Fruit fly (Drosophila melanogaster): Measurements from ENCODE around the gene CG5498.

The CG5498 gene

DNA sequence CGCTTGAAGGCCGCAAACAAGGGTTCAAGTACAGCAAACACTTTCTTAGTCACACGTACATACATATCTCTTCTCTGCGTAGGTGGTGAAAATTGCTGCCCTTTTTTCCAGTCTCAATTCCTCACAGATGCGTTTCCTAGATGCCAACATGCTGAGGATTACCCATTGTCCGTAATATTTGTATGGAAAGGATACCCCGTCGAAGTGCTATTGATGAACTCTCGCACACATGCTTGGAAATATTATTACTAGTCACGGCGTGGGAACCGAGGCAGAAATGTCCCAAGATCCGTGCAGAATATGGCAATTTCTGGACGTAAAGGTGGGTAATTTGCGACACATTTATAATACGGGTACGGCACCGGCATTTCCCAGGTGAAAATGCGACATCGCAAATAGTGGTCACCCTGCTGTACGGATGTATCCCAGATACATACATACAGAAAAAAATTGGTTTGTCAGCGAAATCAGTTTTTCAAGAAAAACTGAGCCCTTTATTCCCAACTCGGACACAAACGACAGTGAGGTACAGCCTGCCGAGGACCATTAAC, 21.5 kb upstream of the CG5498 start:
- TF ChIP-seq fkh (GFP tag; optimal IDR thresholded peaks at IDR 0.05) (no peak), CG9139 (GFP tag; optimal IDR thresholded peaks at IDR 0.05) (no peak), Eip75B (GFP tag; optimal IDR thresholded peaks at IDR 0.05) (no peak), CG11762 (GFP tag; optimal IDR thresholded peaks at IDR 0.05; ENCODE audit: insufficient read depth) (no peak), salr (GFP tag; optimal IDR thresholded peaks at IDR 0.05) (no peak)

DNA sequence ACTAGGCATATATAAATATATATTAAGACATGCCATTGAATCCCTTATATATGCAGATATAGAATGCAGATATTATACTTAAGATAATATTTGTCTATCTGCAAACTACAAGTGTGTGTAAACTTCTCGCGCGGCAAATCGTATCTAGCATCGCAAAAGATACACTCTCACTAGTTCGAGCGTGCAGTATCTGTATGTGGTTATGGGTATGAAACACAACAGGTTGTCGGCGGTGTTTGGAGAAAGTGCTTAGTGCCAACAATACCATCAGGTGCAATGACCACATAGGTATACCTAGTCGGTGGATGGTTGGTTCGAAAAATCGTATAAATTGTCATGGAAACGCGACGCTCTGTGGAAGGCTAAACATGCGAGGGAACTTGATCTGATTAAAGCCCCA, 20.6 kb upstream of the CG5498 start:
- TF ChIP-seq vri (GFP tag; optimal IDR thresholded peaks at IDR 0.05) = no peak
- TF ChIP-seq svp (GFP tag) = peak; percentile 4
- peak; percentile 5 for TF ChIP-seq Eip78C (GFP tag)

DNA sequence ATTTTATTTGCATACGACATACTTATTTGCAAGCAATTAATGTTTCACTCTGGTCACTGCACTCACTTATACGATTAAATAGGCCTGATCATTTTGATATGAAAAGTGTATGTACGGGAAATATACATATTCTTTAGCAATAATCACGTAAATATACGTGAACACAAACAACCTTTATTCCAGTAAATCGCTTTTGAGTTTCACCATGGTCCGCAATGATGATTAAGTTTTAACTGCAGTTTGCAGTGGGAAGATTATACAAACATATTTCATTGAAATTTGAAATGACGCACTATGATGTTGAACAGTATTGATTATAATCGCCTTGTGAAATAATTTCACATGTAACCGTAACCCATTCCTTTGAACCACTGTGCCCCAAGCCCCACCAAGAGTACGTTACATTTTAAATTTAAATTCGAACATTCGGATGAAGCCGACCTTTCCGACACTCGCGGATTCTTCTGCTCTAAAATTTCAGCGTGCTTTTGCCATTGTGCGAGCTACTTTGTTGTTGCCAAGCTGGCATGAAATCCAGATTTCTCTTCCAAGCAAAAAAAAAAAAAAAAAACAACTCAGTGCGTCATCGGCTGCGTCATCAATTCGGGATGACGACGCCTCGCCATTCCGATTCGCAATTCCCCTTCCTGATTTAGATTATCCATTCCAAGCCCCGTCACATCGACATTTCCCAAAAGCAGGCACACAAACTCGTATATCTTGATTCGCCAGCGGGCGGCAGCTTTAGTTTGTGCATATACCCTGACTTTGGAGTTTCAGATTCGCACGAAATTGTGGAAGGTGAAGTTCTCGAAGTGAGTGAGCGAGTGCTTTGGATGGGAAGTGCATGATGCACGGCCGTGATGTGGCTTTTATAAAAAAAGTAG, 19.8 kb upstream of the CG5498 start:
- peak; percentile 68 for TF ChIP-seq CG32006 (GFP tag; optimal IDR thresholded peaks at IDR 0.05)
- TF ChIP-seq fd59A (GFP tag; optimal IDR thresholded peaks at IDR 0.05) = peak; percentile 74
- peak; percentile 81 for TF ChIP-seq Hr39 (GFP tag; optimal IDR thresholded peaks at IDR 0.05)
- TF ChIP-seq CG16779 (tag; optimal IDR thresholded peaks at IDR 0.05) = peak; percentile 40
- no peak for TF ChIP-seq fkh (GFP tag; optimal IDR thresholded peaks at IDR 0.05)
- TF ChIP-seq CG15336 (GFP tag; IDR thresholded peaks at IDR 0.05) = no peak; the same call in 1 of the 2 replicates
- peak; percentile 85 for TF ChIP-seq esn (GFP tag; optimal IDR thresholded peaks at IDR 0.05)
- peak; percentile 70 for TF ChIP-seq CG10631 (GFP tag; optimal IDR thresholded peaks at IDR 0.05)
- peak; percentile 82 for TF ChIP-seq Met (GFP tag; optimal IDR thresholded peaks at IDR 0.05)
- TF ChIP-seq ss (GFP tag; optimal IDR thresholded peaks at IDR 0.05) = peak; percentile 56 to 79
- peak; percentile 47 for TF ChIP-seq Ets96B (tag; optimal IDR thresholded peaks at IDR 0.05)
- peak; percentile 69 for TF ChIP-seq Eip75B (GFP tag; optimal IDR thresholded peaks at IDR 0.05)
- TF ChIP-seq OdsH (GFP tag; optimal IDR thresholded peaks at IDR 0.05) = peak; percentile 63
- peak; percentile 40 for TF ChIP-seq Hr4 (GFP tag; optimal IDR thresholded peaks at IDR 0.05)
- TF ChIP-seq CG3919 (GFP tag; optimal IDR thresholded peaks at IDR 0.05) = peak; percentile 35
- no peak for TF ChIP-seq CG11294 (GFP tag; IDR thresholded peaks at IDR 0.05)
- TF ChIP-seq CG6276 (GFP tag; optimal IDR thresholded peaks at IDR 0.05) = peak; percentile 5
- peak; percentile 33 for TF ChIP-seq CG8319 (GFP tag; optimal IDR thresholded peaks at IDR 0.05)
- peak; percentile 75 for TF ChIP-seq lz (GFP tag; optimal IDR thresholded peaks at IDR 0.05)
- TF ChIP-seq dsx (GFP tag; optimal IDR thresholded peaks at IDR 0.05; ENCODE audit: poor library complexity, severe bottlenecking) = peak; percentile 97
- peak; percentile 62 for TF ChIP-seq Blimp-1 (GFP tag; optimal IDR thresholded peaks at IDR 0.05)
- peak; percentile 67 for TF ChIP-seq CG11902 (GFP tag; optimal IDR thresholded peaks at IDR 0.05)
- peak; percentile 61 for TF ChIP-seq Sox14 (GFP tag; optimal IDR thresholded peaks at IDR 0.05)
- no peak for TF ChIP-seq CG11762 (GFP tag; optimal IDR thresholded peaks at IDR 0.05; ENCODE audit: insufficient read depth)
- peak; percentile 59 for TF ChIP-seq CG8632 (GFP tag; optimal IDR thresholded peaks at IDR 0.05)
- TF ChIP-seq Lpt (GFP tag; optimal IDR thresholded peaks at IDR 0.05) = no peak
- peak; percentile 67 for TF ChIP-seq CG3032 (tag; optimal IDR thresholded peaks at IDR 0.05)
- peak; percentile 93 for TF ChIP-seq svp (GFP tag)
- no peak for TF ChIP-seq vri (GFP tag; optimal IDR thresholded peaks at IDR 0.05)
- TF ChIP-seq CG9139 (GFP tag; optimal IDR thresholded peaks at IDR 0.05) = peak; percentile 0
- peak; percentile 49 for TF ChIP-seq pdm3 (GFP tag; optimal IDR thresholded peaks at IDR 0.05)
- TF ChIP-seq Sox15 (GFP tag; optimal IDR thresholded peaks at IDR 0.05) = peak; percentile 75
- TF ChIP-seq Sox102F (GFP tag; optimal IDR thresholded peaks at IDR 0.05) = peak; percentile 51
- TF ChIP-seq CG10669 (GFP tag; optimal IDR thresholded peaks at IDR 0.05) = peak; percentile 63
- peak; percentile 88 for TF ChIP-seq topi (GFP tag; optimal IDR thresholded peaks at IDR 0.05)
- peak; percentile 42; the same call in 2 of the 3 replicates for TF ChIP-seq CG6163 (GFP tag; IDR thresholded peaks at IDR 0.05)
- no peak for TF ChIP-seq Hr38 (GFP tag; optimal IDR thresholded peaks at IDR 0.05)
- peak; percentile 58 for TF ChIP-seq Smox (GFP tag; optimal IDR thresholded peaks at IDR 0.05)
- TF ChIP-seq CG1621 (tag; optimal IDR thresholded peaks at IDR 0.05) = no peak
- TF ChIP-seq CG7368 (GFP tag; optimal IDR thresholded peaks at IDR 0.05) = no peak
- TF ChIP-seq CG34406 (GFP tag; optimal IDR thresholded peaks at IDR 0.05) = peak; percentile 63
- peak; percentile 37 for TF ChIP-seq Eip93F (GFP tag; optimal IDR thresholded peaks at IDR 0.05)
- TF ChIP-seq salr (GFP tag; optimal IDR thresholded peaks at IDR 0.05) = peak; percentile 46 to 56
